Worm (Caenorhabditis elegans): ENCODE data around the gene Y47D3B.3.

- TF ChIP-seq nhr-25 (tag; optimal IDR thresholded peaks at IDR 0.05) (no peak), ceh-16 (tag; optimal IDR thresholded peaks at IDR 0.05) (no peak), fkh-10 (GFP tag; optimal IDR thresholded peaks at IDR 0.05) (no peak), tbx-2 (tag; optimal IDR thresholded peaks at IDR 0.05) (no peak), ama-1 (optimal IDR thresholded peaks at IDR 0.05) (no peak)
Observed at ce11 chrIII:11381922-11382321, 15.7 kb upstream of the Y47D3B.3 start, which contains the start of gene subs-4.
